Worm (Caenorhabditis elegans) whole organism, midembryonic: Measurements from ENCODE around the gene F23G4.1.

Experiments
- flt-1 ChIP-seq: fragments of 200-800 bp; sonication (Bioruptor generic); IDR thresholded peaks from 2 replicates; pipeline ENCODE4 v1.3.6; 2022; ENCODE audit warnings: missing genetic modification characterization, missing compliant biosample characterization
- tab-1 ChIP-seq: fragments of 200-800 bp; sonication (Bioruptor generic); IDR thresholded peaks from 2 replicates; pipeline ENCODE4 v1.3.6; 2022; ENCODE audit warnings: missing genetic modification characterization, missing compliant biosample characterization
- ztf-23 ChIP-seq: fragments of 200-800 bp; sonication (Bioruptor generic); IDR thresholded peaks from 2 replicates; pipeline ENCODE4 v1.3.6; 2022; ENCODE audit warnings: missing genetic modification reagents, missing genetic modification characterization, missing compliant biosample characterization
- ztf-29 ChIP-seq: fragments of 200-800 bp; sonication (Bioruptor generic); IDR thresholded peaks from 2 replicates; pipeline ENCODE4 v1.3.6; 2022; ENCODE audit warnings: missing genetic modification reagents, missing genetic modification characterization, missing compliant biosample characterization

ce11 chrX:6649573-6649972, 46.6 kb upstream of the F23G4.1 start:
- TF ChIP-seq ztf-29 (GFP tag; lab: Robert Waterston, UW) = no peak
- no peak for TF ChIP-seq tab-1
- no peak for TF ChIP-seq flt-1 (GFP tag; lab: Robert Waterston, UW)
- no peak for TF ChIP-seq ztf-23 (GFP tag; lab: Robert Waterston, UW)
